Worm (Caenorhabditis elegans) whole organism, L1 larva: ENCODE data around the gene sre-39.
A peak's percentile ranks its signal among the peaks of the same experiment; 100 is the strongest.

Experiments used
- C04F5.9 ChIP-seq: sonication (generic microtip); optimal IDR thresholded peaks from 2 replicates; lab custom pipeline; 2016; ENCODE audit warnings: missing genetic modification characterization, missing compliant biosample characterization
- C34B4.2 ChIP-seq: sonication (generic microtip); optimal IDR thresholded peaks from 2 replicates; lab custom pipeline; 2017; ENCODE audit warnings: mild to moderate bottlenecking, missing genetic modification characterization, missing compliant biosample characterization
- Y116A8C.19 ChIP-seq: sonication (generic microtip); optimal IDR thresholded peaks from 2 replicates; lab custom pipeline; 2016; ENCODE audit warnings: missing compliant biosample characterization, missing genetic modification characterization, borderline replicate concordance
- aha-1 ChIP-seq: fragments of 150-350 bp; optimal IDR thresholded peaks from 2 replicates; lab custom pipeline; 2014; ENCODE audit warnings: missing biosample characterization, missing genetic modification characterization
- alr-1 ChIP-seq: fragments of 200-800 bp; sonication (Bioruptor generic); optimal IDR thresholded peaks from 2 replicates; lab custom pipeline; 2018; ENCODE audit warnings: borderline replicate concordance, mild to moderate bottlenecking, missing genetic modification characterization, missing compliant biosample characterization
- aly-2 ChIP-seq: fragments of 150-350 bp; optimal IDR thresholded peaks from 2 replicates; lab custom pipeline; 2014; ENCODE audit warnings: missing biosample characterization, missing genetic modification characterization
- ama-1 ChIP-seq: fragments of 150-350 bp; optimal IDR thresholded peaks from 2 replicates; lab custom pipeline; 2014
- blmp-1 ChIP-seq: fragments of 150-350 bp; optimal IDR thresholded peaks from 2 replicates; lab custom pipeline; 2014; ENCODE audit warnings: missing biosample characterization, missing genetic modification characterization
- ceh-8 ChIP-seq: fragments of 200-800 bp; sonication (Bioruptor generic); optimal IDR thresholded peaks from 2 replicates; lab custom pipeline; 2018; ENCODE audit warnings: mild to moderate bottlenecking, missing genetic modification characterization, moderate library complexity, missing compliant biosample characterization
- ceh-82 ChIP-seq, 3 experiments: fragments of 150-350 bp in 1 of 3; sonication (generic microtip) in 2 of 3; optimal IDR thresholded peaks; 2 replicates each; lab custom pipeline; 2014 to 2017; ENCODE audit warnings: missing biosample characterization in 3 of 3, missing genetic modification characterization in 3 of 3
- efl-1 ChIP-seq, 4 experiments: fragments of 150-350 bp; optimal IDR thresholded peaks in 3 of 4; peaks in 1 of 4; 1 replicate in 1 of 4; 2 replicates in 3 of 4; lab custom pipeline; 2014; ENCODE audit warnings: missing biosample characterization in 2 of 4, missing genetic modification characterization in 2 of 4, missing genetic modification reagents in 2 of 4
- elt-3 ChIP-seq, 6 experiments: fragments of 150-350 bp in 1 of 6; sonication (generic microtip); optimal IDR thresholded peaks; 2 replicates each; lab custom pipeline; 2017 to 2018; ENCODE audit warnings: missing biosample characterization in 6 of 6, missing genetic modification characterization in 6 of 6, inconsistent platforms in 1 of 6
- fkh-4 ChIP-seq: sonication (generic microtip); optimal IDR thresholded peaks from 2 replicates; lab custom pipeline; 2016; ENCODE audit warnings: missing compliant biosample characterization, missing genetic modification characterization, borderline replicate concordance
- fos-1 ChIP-seq: fragments of 150-350 bp; optimal IDR thresholded peaks from 2 replicates; lab custom pipeline; 2014; ENCODE audit warnings: missing biosample characterization, missing genetic modification characterization
- grh-1 ChIP-seq: fragments of 200-800 bp; sonication (Bioruptor generic); IDR thresholded peaks from 2 replicates; pipeline ENCODE4 v1.3.6; 2022; ENCODE audit warnings: missing genetic modification reagents, missing genetic modification characterization, missing compliant biosample characterization
- hlh-17 ChIP-seq: fragments of 200-800 bp; sonication (Bioruptor generic); optimal IDR thresholded peaks from 2 replicates; lab custom pipeline; 2018; ENCODE audit warnings: missing genetic modification characterization, mild to moderate bottlenecking, missing compliant biosample characterization, moderate library complexity, borderline replicate concordance
- isw-1 ChIP-seq: fragments of 200-800 bp; sonication (Bioruptor generic); IDR thresholded peaks from 2 replicates; pipeline ENCODE4 v1.3.6; 2022; ENCODE audit warnings: missing genetic modification characterization, missing compliant biosample characterization
- jun-1 ChIP-seq: fragments of 150-350 bp; optimal IDR thresholded peaks from 2 replicates; lab custom pipeline; 2014; ENCODE audit warnings: missing biosample characterization, missing genetic modification reagents, missing genetic modification characterization
- lin-13 ChIP-seq: fragments of 150-350 bp; optimal IDR thresholded peaks from 2 replicates; lab custom pipeline; 2014; ENCODE audit warnings: missing biosample characterization, missing genetic modification reagents, missing genetic modification characterization
- lin-14 ChIP-seq: fragments of 200-800 bp; sonication (Bioruptor generic); optimal IDR thresholded peaks from 2 replicates; lab custom pipeline; 2018; ENCODE audit warnings: mild to moderate bottlenecking, missing genetic modification characterization, moderate library complexity, missing compliant biosample characterization
- lin-15B ChIP-seq: fragments of 150-350 bp; sonication (generic microtip); optimal IDR thresholded peaks from 3 replicates; lab custom pipeline; 2014; ENCODE audit warnings: missing biosample characterization, missing genetic modification characterization
- lsy-2 ChIP-seq, 2 experiments: fragments of 150-350 bp; optimal IDR thresholded peaks; 2 replicates each; lab custom pipeline; 2014; ENCODE audit warnings: missing biosample characterization in 2 of 2, missing genetic modification characterization in 2 of 2
- mab-9 ChIP-seq: fragments of 200-800 bp; sonication (Bioruptor generic); IDR thresholded peaks from 2 replicates; pipeline ENCODE4 v1.3.6; 2022; ENCODE audit warnings: missing genetic modification reagents, missing genetic modification characterization, missing compliant biosample characterization
- mep-1 ChIP-seq: fragments of 150-350 bp; optimal IDR thresholded peaks from 2 replicates; lab custom pipeline; 2014; ENCODE audit warnings: missing biosample characterization, missing genetic modification characterization
- nhr-11 ChIP-seq: fragments of 150-350 bp; optimal IDR thresholded peaks from 2 replicates; lab custom pipeline; 2014; ENCODE audit warnings: missing biosample characterization, missing genetic modification characterization
- nhr-19 ChIP-seq: fragments of 200-800 bp; sonication (Bioruptor generic); conservative IDR thresholded peaks from 2 replicates; pipeline ENCODE4 v1.3.6; 2022; ENCODE audit warnings: missing genetic modification characterization, missing compliant biosample characterization
- nhr-20 ChIP-seq: sonication (generic microtip); optimal IDR thresholded peaks from 2 replicates; lab custom pipeline; 2016; ENCODE audit warnings: mild to moderate bottlenecking, missing genetic modification characterization, missing compliant biosample characterization
- nhr-47 ChIP-seq: sonication (generic microtip); optimal IDR thresholded peaks from 2 replicates; lab custom pipeline; 2016; ENCODE audit warnings: mild to moderate bottlenecking, missing genetic modification characterization, moderate library complexity, missing compliant biosample characterization
- nhr-71 ChIP-seq: sonication (generic microtip); optimal IDR thresholded peaks from 2 replicates; lab custom pipeline; 2016; ENCODE audit warnings: mild to moderate bottlenecking, missing genetic modification characterization, moderate library complexity, missing compliant biosample characterization
- nhr-84 ChIP-seq: sonication (generic microtip); optimal IDR thresholded peaks from 2 replicates; lab custom pipeline; 2017; ENCODE audit warnings: missing biosample characterization, missing genetic modification characterization
- nhr-85 ChIP-seq: sonication (generic microtip); peaks from one replicate; lab custom pipeline; 2016; ENCODE audit warnings: missing genetic modification characterization, inconsistent platforms, missing compliant biosample characterization
- nhr-90 ChIP-seq: sonication (generic microtip); optimal IDR thresholded peaks from 2 replicates; lab custom pipeline; 2016; ENCODE audit warnings: mild to moderate bottlenecking, missing genetic modification characterization, missing compliant biosample characterization; ENCODE audit not compliant: poor library complexity
- pag-3 ChIP-seq: sonication (generic microtip); optimal IDR thresholded peaks from 2 replicates; lab custom pipeline; 2017; ENCODE audit warnings: missing genetic modification characterization, mild to moderate bottlenecking, missing compliant biosample characterization, antibody characterized with exemption, borderline replicate concordance; ENCODE audit not compliant: insufficient read depth
- pqm-1 ChIP-seq: sonication (generic microtip); optimal IDR thresholded peaks from 3 replicates; lab custom pipeline; 2017; ENCODE audit warnings: missing biosample characterization, missing genetic modification characterization
- rnt-1 ChIP-seq: sonication (generic microtip); optimal IDR thresholded peaks from 2 replicates; lab custom pipeline; 2016; ENCODE audit warnings: mild to moderate bottlenecking, missing genetic modification characterization, moderate library complexity, missing compliant biosample characterization
- skn-1 ChIP-seq: fragments of 150-350 bp; optimal IDR thresholded peaks from 2 replicates; lab custom pipeline; 2014; ENCODE audit warnings: missing biosample characterization, missing genetic modification characterization
- snpc-4 ChIP-seq: fragments of 150-350 bp; optimal IDR thresholded peaks from 2 replicates; lab custom pipeline; 2014; ENCODE audit warnings: missing biosample characterization, missing genetic modification characterization
- snu-23 ChIP-seq: sonication (generic microtip); optimal IDR thresholded peaks from 2 replicates; lab custom pipeline; 2016; ENCODE audit warnings: missing genetic modification characterization, missing compliant biosample characterization
- sptf-1 ChIP-seq: fragments of 150-350 bp; optimal IDR thresholded peaks from 2 replicates; lab custom pipeline; 2014; ENCODE audit warnings: missing biosample characterization, missing genetic modification characterization
- sup-37 ChIP-seq: fragments of 200-800 bp; sonication (Bioruptor generic); optimal IDR thresholded peaks from 2 replicates; lab custom pipeline; 2018; ENCODE audit warnings: mild to moderate bottlenecking, missing genetic modification characterization, missing compliant biosample characterization
- tbx-2 ChIP-seq: sonication (generic microtip); optimal IDR thresholded peaks from 2 replicates; lab custom pipeline; 2016; ENCODE audit warnings: missing genetic modification characterization, missing compliant biosample characterization
- tlp-1 ChIP-seq: fragments of 150-350 bp; optimal IDR thresholded peaks from 2 replicates; lab custom pipeline; 2014; ENCODE audit warnings: missing biosample characterization, missing genetic modification characterization
- unc-30 ChIP-seq: sonication (generic microtip); optimal IDR thresholded peaks from 2 replicates; lab custom pipeline; 2017; ENCODE audit warnings: missing biosample characterization, missing genetic modification characterization
- unc-86 ChIP-seq: sonication (generic microtip); optimal IDR thresholded peaks from 2 replicates; lab custom pipeline; 2016; ENCODE audit warnings: missing genetic modification characterization, missing compliant biosample characterization
- zag-1 ChIP-seq: fragments of 150-350 bp; optimal IDR thresholded peaks from 2 replicates; lab custom pipeline; 2014; ENCODE audit warnings: missing biosample characterization, missing genetic modification characterization
- zip-4 ChIP-seq: fragments of 200-800 bp; sonication (Bioruptor generic); optimal IDR thresholded peaks from 2 replicates; lab custom pipeline; 2018; ENCODE audit warnings: mild to moderate bottlenecking, missing genetic modification characterization, moderate library complexity, missing compliant biosample characterization
- ztf-4 ChIP-seq: fragments of 150-350 bp; optimal IDR thresholded peaks from 2 replicates; lab custom pipeline; 2014; ENCODE audit warnings: missing biosample characterization, missing genetic modification characterization

The sre-39 gene

ce11 chrII:4686941-4687340 lies at the start of gene sre-39:
Gene sre-39, plus strand, starts transcription at chrII:4687241.
- no peak for TF ChIP-seq ama-1 (lab: Kevin White, UChicago)
- TF ChIP-seq pag-3 (tag; lab: Kevin White, UChicago): no peak
- no peak for TF ChIP-seq isw-1
- no peak for TF ChIP-seq Y116A8C.19 (tag; lab: Kevin White, UChicago)
- TF ChIP-seq unc-30: no peak
- no peak for TF ChIP-seq pqm-1 (tag; lab: Kevin White, UChicago)
- no peak for TF ChIP-seq nhr-90 (tag; lab: Kevin White, UChicago)
- no peak for TF ChIP-seq nhr-19 (GFP tag; lab: Robert Waterston, UW)
- TF ChIP-seq zip-4 (GFP tag; lab: Kevin White, UChicago): no peak
- no peak for TF ChIP-seq C34B4.2
- no peak for TF ChIP-seq nhr-85 (tag; lab: Kevin White, UChicago)
- TF ChIP-seq unc-86 (tag; lab: Kevin White, UChicago): no peak
- no peak for TF ChIP-seq jun-1 (tag; lab: Kevin White, UChicago)
- no peak for TF ChIP-seq ztf-4 (tag; lab: Kevin White, UChicago)
- TF ChIP-seq, all 84 proteins: peak for 0

ce11 chrII:4638241-4638640 lies 48.8 kb upstream of the sre-39 start, which contains the start of gene che-10:
Gene che-10, minus strand, starts transcription at chrII:4638341.
- TF ChIP-seq mab-9 (GFP tag; lab: Robert Waterston, UW) (no peak), C04F5.9 (tag; lab: Kevin White, UChicago) (no peak), grh-1 (GFP tag; lab: Robert Waterston, UW) (no peak), ceh-8 (GFP tag; lab: Kevin White, UChicago) (no peak), snpc-4 (tag; lab: Kevin White, UChicago) (no peak), nhr-20 (no peak), sup-37 (GFP tag; lab: Kevin White, UChicago) (no peak), efl-1 (optimal IDR thresholded peaks at IDR 0.05; lab: Kevin White, UChicago) (no peak), efl-1 (GFP tag; optimal IDR thresholded peaks at IDR 0.05 in 1 of 2; lab: Kevin White, UChicago) (peak in 1 of 2 experiments; percentile 66)

DNA sequence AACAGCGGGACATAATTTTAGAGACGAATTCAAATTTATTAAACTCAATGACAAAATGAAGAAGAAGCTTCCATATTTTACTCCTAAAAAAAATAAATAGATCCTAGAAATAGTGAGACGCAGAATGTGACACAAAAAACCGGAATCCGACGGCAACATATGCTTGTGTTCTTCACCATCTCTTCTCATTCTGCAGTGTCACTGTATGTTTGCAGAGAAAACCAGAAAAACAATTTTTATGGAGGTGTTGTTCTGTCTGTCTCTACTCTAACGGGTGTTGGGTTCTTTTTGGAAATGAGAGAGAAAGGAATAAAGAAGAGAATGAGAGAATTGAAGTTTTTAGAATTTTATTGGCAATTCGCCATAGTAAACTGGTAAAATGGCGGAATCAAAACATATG lies 48.1 kb upstream of the sre-39 start:
- no peak for TF ChIP-seq zag-1 (tag; lab: Kevin White, UChicago)
- TF ChIP-seq nhr-47 (tag; lab: Kevin White, UChicago): no peak
- TF ChIP-seq nhr-84 (tag; lab: Kevin White, UChicago): no peak
- no peak for TF ChIP-seq aly-2 (tag; lab: Kevin White, UChicago)
- no peak for TF ChIP-seq unc-30
- no peak for TF ChIP-seq ama-1 (lab: Kevin White, UChicago)
- no peak for TF ChIP-seq rnt-1 (tag; lab: Kevin White, UChicago)
- TF ChIP-seq nhr-71 (tag; lab: Kevin White, UChicago): no peak
- TF ChIP-seq grh-1 (GFP tag; lab: Robert Waterston, UW): peak; percentile 50
- no peak for TF ChIP-seq tlp-1
- no peak for TF ChIP-seq skn-1 (tag; lab: Kevin White, UChicago)
- TF ChIP-seq fos-1 (tag; lab: Kevin White, UChicago): no peak
- no peak for TF ChIP-seq ztf-4 (tag; lab: Kevin White, UChicago)
- peak; percentile 69 for TF ChIP-seq lin-14
- TF ChIP-seq sptf-1 (tag; lab: Kevin White, UChicago): no peak
- TF ChIP-seq unc-86 (tag; lab: Kevin White, UChicago): no peak
- TF ChIP-seq snu-23 (GFP tag; lab: Kevin White, UChicago): no peak
- no peak for TF ChIP-seq nhr-11 (tag; lab: Kevin White, UChicago)
- no peak for TF ChIP-seq fkh-4 (tag; lab: Kevin White, UChicago)
- no peak for TF ChIP-seq nhr-90 (tag; lab: Kevin White, UChicago)
- TF ChIP-seq lsy-2 (tag; optimal IDR thresholded peaks at IDR 0.05; lab: Kevin White, UChicago): no peak
- TF ChIP-seq nhr-85 (tag; lab: Kevin White, UChicago): peak; percentile 65
- TF ChIP-seq mep-1 (tag; lab: Kevin White, UChicago): peak; percentile 31
- TF ChIP-seq pqm-1 (tag; lab: Kevin White, UChicago): no peak
- peak; percentile 79 for TF ChIP-seq blmp-1
- no peak for TF ChIP-seq aha-1
- TF ChIP-seq hlh-17 (GFP tag; lab: Kevin White, UChicago): no peak
- TF ChIP-seq lin-15B (tag; lab: Kevin White, UChicago): no peak
- no peak for TF ChIP-seq tbx-2
- TF ChIP-seq zip-4 (GFP tag; lab: Kevin White, UChicago): no peak
- no peak for TF ChIP-seq alr-1 (tag; lab: Kevin White, UChicago)
- TF ChIP-seq elt-3 (tag; optimal IDR thresholded peaks at IDR 0.05; lab: Kevin White, UChicago): peak in 1 of 6 experiments; percentile 38
- no peak for TF ChIP-seq lin-13 (GFP tag; lab: Kevin White, UChicago)
- peak in 1 of 2 experiments; percentile 8 for TF ChIP-seq efl-1 (optimal IDR thresholded peaks at IDR 0.05; lab: Kevin White, UChicago)
- peak in 1 of 2 experiments; percentile 87 for TF ChIP-seq efl-1 (GFP tag; optimal IDR thresholded peaks at IDR 0.05 in 1 of 2; lab: Kevin White, UChicago)
- no peak for TF ChIP-seq ceh-82 (tag; optimal IDR thresholded peaks at IDR 0.05; lab: Kevin White, UChicago)
- no peak for TF ChIP-seq C34B4.2
